Fruit fly (Drosophila melanogaster) whole organism, wandering third instar larva: ENCODE measurements around the gene ddbt.

Experiments used
- Dif ChIP-seq: fragments of 200-275, 200-300 bp; sonication (Bioruptor generic); optimal IDR thresholded peaks from 2 replicates; lab custom pipeline; 2018; ENCODE audit warnings: missing biosample characterization, missing genetic modification characterization; ENCODE audit not compliant: partially characterized antibody
- Hr78 ChIP-seq: fragments of >200 bp; optimal IDR thresholded peaks from 2 replicates; lab custom pipeline; 2017; ENCODE audit warnings: missing biosample characterization, missing genetic modification characterization
- Hr83 ChIP-seq: fragments of 200-300 bp; sonication (Bioruptor generic); optimal IDR thresholded peaks from 2 replicates; lab custom pipeline; 2016; ENCODE audit warnings: missing biosample characterization, mild to moderate bottlenecking, missing genetic modification characterization, moderate library complexity; ENCODE audit not compliant: poor library complexity, severe bottlenecking
- Mio ChIP-seq: sonication (Bioruptor generic); optimal IDR thresholded peaks from 2 replicates; lab custom pipeline; 2016; ENCODE audit warnings: missing biosample characterization, missing genetic modification characterization
- Myc ChIP-seq: fragments of >200 bp; optimal IDR thresholded peaks from 2 replicates; lab custom pipeline; 2017
- dsf ChIP-seq: sonication (Bioruptor generic); optimal IDR thresholded peaks from 2 replicates; lab custom pipeline; 2016; ENCODE audit warnings: missing biosample characterization, missing genetic modification characterization, borderline replicate concordance
- fru ChIP-seq: fragments of 200-800 bp; sonication (Bioruptor generic); optimal IDR thresholded peaks from 3 replicates; lab custom pipeline; 2016; ENCODE audit warnings: missing biosample characterization, mild to moderate bottlenecking, missing genetic modification characterization
- h ChIP-seq: fragments of 200-800 bp; sonication (Bioruptor generic); optimal IDR thresholded peaks from 3 replicates; lab custom pipeline; 2016; ENCODE audit warnings: missing biosample characterization, mild to moderate bottlenecking, missing genetic modification characterization
- rgr ChIP-seq: fragments of 200-800 bp; sonication (Bioruptor generic); optimal IDR thresholded peaks from 3 replicates; lab custom pipeline; 2016; ENCODE audit warnings: missing biosample characterization, mild to moderate bottlenecking, missing genetic modification characterization
- sv ChIP-seq: fragments of 200-800 bp; sonication (Bioruptor generic); optimal IDR thresholded peaks from 3 replicates; lab custom pipeline; 2016; ENCODE audit warnings: missing biosample characterization, missing genetic modification characterization

DNA sequence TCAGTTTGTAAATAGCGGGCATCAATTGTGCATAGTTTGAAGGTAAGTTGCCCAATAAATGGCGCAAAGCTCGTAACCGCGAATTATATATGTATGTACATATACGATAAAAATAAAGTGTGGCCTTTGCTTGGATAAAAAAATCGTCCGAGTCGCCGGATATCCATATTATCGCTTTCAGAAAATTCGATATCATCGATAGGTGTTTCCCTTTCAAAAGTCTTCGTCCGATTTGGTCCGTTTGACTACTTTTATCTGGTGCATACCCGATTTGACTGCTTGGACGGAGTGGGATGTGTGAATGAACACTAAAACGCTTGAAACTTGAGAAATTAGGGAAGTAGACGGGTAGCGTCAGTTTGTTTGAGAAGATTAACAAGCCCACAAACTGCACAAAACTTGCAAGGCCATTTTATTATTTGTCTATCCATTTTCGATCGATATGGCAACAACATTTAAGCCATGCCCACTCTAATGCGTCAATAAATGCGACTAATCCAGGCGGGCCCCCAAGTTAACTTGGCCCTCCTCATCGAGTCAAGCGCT, 12.3 kb downstream of the ddbt start:
- no peak for TF ChIP-seq Hr83 (GFP tag; lab: Kevin White, UChicago)
- no peak for TF ChIP-seq rgr (GFP tag; lab: Kevin White, UChicago)
- TF ChIP-seq Myc (lab: Kevin White, UChicago): no peak
- TF ChIP-seq dsf (GFP tag; lab: Kevin White, UChicago): no peak
- no peak for TF ChIP-seq sv (GFP tag; lab: Kevin White, UChicago)
- TF ChIP-seq h (GFP tag; lab: Kevin White, UChicago): no peak
- TF ChIP-seq fru: no peak
- TF ChIP-seq Mio: no peak
- no peak for TF ChIP-seq Hr78
- TF ChIP-seq Dif (GFP tag; lab: Kevin White, UChicago): no peak
